Worm (Caenorhabditis elegans) whole organism, mixed stage, embryonic: ENCODE results near the gene rpl-36.
A peak's percentile ranks its signal among the peaks of the same experiment; 100 is the strongest.

Experiments
- M03D4.4 ChIP-seq: sonication (generic microtip); optimal IDR thresholded peaks from 2 replicates; lab custom pipeline; 2017; ENCODE audit warnings: mild to moderate bottlenecking, missing genetic modification characterization, missing compliant biosample characterization
- bed-3 ChIP-seq: fragments of 200-800 bp; sonication (Bioruptor generic); optimal IDR thresholded peaks from 3 replicates; lab custom pipeline; 2018; ENCODE audit warnings: mild to moderate bottlenecking, missing genetic modification characterization, moderate library complexity, missing compliant biosample characterization
- blmp-1 ChIP-seq: fragments of 150-350 bp; optimal IDR thresholded peaks from 2 replicates; lab custom pipeline; 2014; ENCODE audit warnings: missing biosample characterization, missing genetic modification characterization
- ceh-39 ChIP-seq: fragments of 150-350 bp; optimal IDR thresholded peaks from 2 replicates; lab custom pipeline; 2014; ENCODE audit warnings: missing biosample characterization, missing genetic modification characterization
- ceh-43 ChIP-seq: fragments of 200-800 bp; sonication (Bioruptor generic); optimal IDR thresholded peaks from 2 replicates; lab custom pipeline; 2018; ENCODE audit warnings: mild to moderate bottlenecking, missing genetic modification characterization, moderate library complexity, missing compliant biosample characterization
- ceh-83 ChIP-seq: fragments of 200-800 bp; sonication (Bioruptor generic); optimal IDR thresholded peaks from 2 replicates; lab custom pipeline; 2018; ENCODE audit warnings: mild to moderate bottlenecking, missing genetic modification characterization, missing compliant biosample characterization
- ces-1 ChIP-seq: fragments of 150-350 bp; optimal IDR thresholded peaks from 2 replicates; lab custom pipeline; 2014; ENCODE audit warnings: missing biosample characterization, missing genetic modification reagents, missing genetic modification characterization
- cnd-1 ChIP-seq: fragments of 200-800 bp; sonication (Bioruptor generic); optimal IDR thresholded peaks from 2 replicates; lab custom pipeline; 2018; ENCODE audit warnings: mild to moderate bottlenecking, missing genetic modification characterization, missing compliant biosample characterization
- drap-1 ChIP-seq: fragments of 200-800 bp; sonication (Bioruptor generic); optimal IDR thresholded peaks from 3 replicates; lab custom pipeline; 2018; ENCODE audit warnings: mild to moderate bottlenecking, missing genetic modification characterization, missing compliant biosample characterization
- elt-1 ChIP-seq: sonication (generic microtip); optimal IDR thresholded peaks from 2 replicates; lab custom pipeline; 2017; ENCODE audit warnings: missing genetic modification characterization, mild to moderate bottlenecking, missing compliant biosample characterization, antibody characterized with exemption, moderate library complexity, borderline replicate concordance; ENCODE audit not compliant: insufficient read depth
- elt-3 ChIP-seq: fragments of 150-350 bp; optimal IDR thresholded peaks from 2 replicates; lab custom pipeline; 2014; ENCODE audit warnings: missing biosample characterization, missing genetic modification characterization
- flh-1 ChIP-seq: fragments of 200-800 bp; sonication (Bioruptor generic); optimal IDR thresholded peaks from 2 replicates; lab custom pipeline; 2018; ENCODE audit warnings: mild to moderate bottlenecking, missing genetic modification characterization, moderate library complexity, missing compliant biosample characterization
- ham-2 ChIP-seq: fragments of 200-800 bp; sonication (Bioruptor generic); optimal IDR thresholded peaks from 2 replicates; lab custom pipeline; 2018; ENCODE audit warnings: mild to moderate bottlenecking, missing genetic modification characterization, missing compliant biosample characterization
- hlh-1 ChIP-seq: fragments of 150-350 bp; optimal IDR thresholded peaks from 2 replicates; lab custom pipeline; 2014; ENCODE audit warnings: missing biosample characterization, missing genetic modification reagents, missing genetic modification characterization
- lin-13 ChIP-seq: fragments of 150-350 bp; optimal IDR thresholded peaks from 2 replicates; lab custom pipeline; 2014; ENCODE audit warnings: missing biosample characterization, missing genetic modification characterization
- lin-32 ChIP-seq: fragments of 200-800 bp; sonication (Bioruptor generic); optimal IDR thresholded peaks from 2 replicates; lab custom pipeline; 2018; ENCODE audit warnings: mild to moderate bottlenecking, missing genetic modification characterization, missing compliant biosample characterization
- lsy-2 ChIP-seq: fragments of 150-350 bp; optimal IDR thresholded peaks from 2 replicates; lab custom pipeline; 2014; ENCODE audit warnings: missing biosample characterization, missing genetic modification characterization
- mab-5 ChIP-seq: fragments of 150-350 bp; optimal IDR thresholded peaks from 2 replicates; lab custom pipeline; 2014; ENCODE audit warnings: missing biosample characterization, missing genetic modification characterization
- mep-1 ChIP-seq: fragments of 150-350 bp; optimal IDR thresholded peaks from 2 replicates; lab custom pipeline; 2017; ENCODE audit warnings: missing biosample characterization, missing genetic modification reagents, missing genetic modification characterization, inconsistent platforms
- mls-2 ChIP-seq: sonication (generic microtip); optimal IDR thresholded peaks from 2 replicates; lab custom pipeline; 2016; ENCODE audit warnings: mild to moderate bottlenecking, missing genetic modification characterization, moderate library complexity, missing compliant biosample characterization
- nhr-12 ChIP-seq: fragments of 150-350 bp; optimal IDR thresholded peaks from 2 replicates; lab custom pipeline; 2014; ENCODE audit warnings: missing biosample characterization, missing genetic modification characterization
- nhr-2 ChIP-seq: fragments of 150-350 bp; optimal IDR thresholded peaks from 2 replicates; lab custom pipeline; 2014; ENCODE audit warnings: missing biosample characterization, missing genetic modification characterization
- nhr-237 ChIP-seq: fragments of 150-350 bp; optimal IDR thresholded peaks from 2 replicates; lab custom pipeline; 2014; ENCODE audit warnings: missing biosample characterization, missing genetic modification characterization
- nhr-28 ChIP-seq: fragments of 150-350 bp; optimal IDR thresholded peaks from 2 replicates; lab custom pipeline; 2014; ENCODE audit warnings: missing biosample characterization, missing genetic modification characterization
- nhr-76 ChIP-seq: sonication (generic microtip); optimal IDR thresholded peaks from 2 replicates; lab custom pipeline; 2017; ENCODE audit warnings: missing biosample characterization, missing genetic modification characterization
- pha-4 ChIP-seq: fragments of 150-350 bp; optimal IDR thresholded peaks from 2 replicates; lab custom pipeline; 2018; ENCODE audit warnings: missing biosample characterization, missing genetic modification reagents, missing genetic modification characterization
- sem-2 ChIP-seq: fragments of 200-800 bp; sonication (Bioruptor generic); optimal IDR thresholded peaks from 2 replicates; lab custom pipeline; 2018; ENCODE audit warnings: mild to moderate bottlenecking, missing genetic modification characterization, missing compliant biosample characterization
- snpc-4 ChIP-seq: fragments of 150-350 bp; optimal IDR thresholded peaks from 2 replicates; lab custom pipeline; 2014; ENCODE audit warnings: missing biosample characterization, missing genetic modification characterization
- sptf-1 ChIP-seq: sonication (generic microtip); optimal IDR thresholded peaks from 2 replicates; lab custom pipeline; 2017; ENCODE audit warnings: mild to moderate bottlenecking, missing genetic modification characterization, moderate library complexity, missing compliant biosample characterization
- tbx-8 ChIP-seq: fragments of 200-800 bp; sonication (Bioruptor generic); optimal IDR thresholded peaks from 2 replicates; lab custom pipeline; 2018; ENCODE audit warnings: mild to moderate bottlenecking, missing genetic modification characterization, moderate library complexity, missing compliant biosample characterization
- unc-120 ChIP-seq: sonication (generic microtip); optimal IDR thresholded peaks from 2 replicates; lab custom pipeline; 2017; ENCODE audit warnings: missing genetic modification characterization, missing compliant biosample characterization; ENCODE audit not compliant: poor library complexity, severe bottlenecking
- unc-39 ChIP-seq: fragments of 150-350 bp; optimal IDR thresholded peaks from 2 replicates; lab custom pipeline; 2014; ENCODE audit warnings: missing biosample characterization, missing genetic modification characterization
- unc-62 ChIP-seq: fragments of 150-350 bp; optimal IDR thresholded peaks from 2 replicates; lab custom pipeline; 2014; ENCODE audit warnings: missing biosample characterization, missing genetic modification reagents, missing genetic modification characterization
- zip-8 ChIP-seq: fragments of 150-350 bp; optimal IDR thresholded peaks from 2 replicates; lab custom pipeline; 2014; ENCODE audit warnings: missing biosample characterization, missing genetic modification characterization
- ztf-11 ChIP-seq: fragments of 150-350 bp; optimal IDR thresholded peaks from 2 replicates; lab custom pipeline; 2014; ENCODE audit warnings: missing biosample characterization, missing genetic modification characterization

The rpl-36 gene

DNA sequence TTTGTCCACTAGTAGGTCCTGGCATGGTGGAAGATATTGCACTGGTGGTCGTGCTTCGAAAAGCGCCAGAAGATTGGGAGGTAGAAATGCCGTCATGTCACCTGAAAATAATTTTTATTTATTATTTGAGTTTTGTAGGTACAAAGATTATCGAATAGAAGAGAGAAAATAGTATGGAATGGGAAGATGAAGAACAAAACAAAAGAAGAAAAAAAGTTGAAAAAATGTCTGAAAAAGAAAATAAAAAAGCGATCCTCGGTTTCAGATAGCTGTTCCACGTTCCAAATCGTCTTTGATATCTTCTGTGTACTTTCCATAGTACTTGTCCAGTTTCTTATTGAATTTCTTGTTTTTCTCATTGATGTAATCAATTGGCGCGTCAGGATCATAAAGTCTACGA is 19.0 kb upstream of the rpl-36 start, which contains the start of gene rnp-7:
rnp-7 (minus strand) TSS at position 101 of the 400 bp plus-strand sequence.
- TF ChIP-seq ceh-39 (tag; lab: Kevin White, UChicago) (no peak), snpc-4 (tag; lab: Kevin White, UChicago) (no peak), pha-4 (no peak), mls-2 (tag; lab: Kevin White, UChicago) (no peak), hlh-1 (tag; lab: Kevin White, UChicago) (no peak), lsy-2 (tag; lab: Kevin White, UChicago) (no peak), flh-1 (GFP tag; lab: Kevin White, UChicago) (no peak), zip-8 (tag; lab: Kevin White, UChicago) (no peak), nhr-2 (tag; lab: Kevin White, UChicago) (no peak), nhr-12 (tag; lab: Kevin White, UChicago) (no peak), M03D4.4 (tag; lab: Kevin White, UChicago) (no peak), drap-1 (GFP tag; lab: Kevin White, UChicago) (no peak), tbx-8 (no peak), nhr-237 (no peak), sem-2 (GFP tag; lab: Kevin White, UChicago) (no peak), cnd-1 (tag; lab: Kevin White, UChicago) (no peak), nhr-28 (no peak), ham-2 (GFP tag; lab: Kevin White, UChicago) (no peak)

ce11 chrIII:7162065-7162762 is 17.8 kb upstream of the rpl-36 start, which contains the start of the genes syf-2 and K04G7.1:
syf-2 (minus strand) TSS chrIII:7162115.
K04G7.1 (plus strand) TSS chrIII:7162712.
- TF ChIP-seq drap-1 (GFP tag; lab: Kevin White, UChicago) (peak; percentile 42), sptf-1 (tag; lab: Kevin White, UChicago) (peak; percentile 78), elt-3 (tag; lab: Kevin White, UChicago) (no peak), tbx-8 (no peak), ztf-11 (tag; lab: Kevin White, UChicago) (no peak), unc-120 (tag; lab: Kevin White, UChicago) (peak; percentile 53), nhr-28 (no peak), nhr-2 (tag; lab: Kevin White, UChicago) (peak; percentile 42), mep-1 (peak; percentile 98), ces-1 (GFP tag; lab: Kevin White, UChicago) (peak; percentile 80), unc-62 (GFP tag; lab: Kevin White, UChicago) (peak; percentile 70), mls-2 (tag; lab: Kevin White, UChicago) (peak; percentile 9), snpc-4 (tag; lab: Kevin White, UChicago) (no peak), ham-2 (GFP tag; lab: Kevin White, UChicago) (no peak), cnd-1 (tag; lab: Kevin White, UChicago) (no peak), hlh-1 (tag; lab: Kevin White, UChicago) (peak; percentile 69), flh-1 (GFP tag; lab: Kevin White, UChicago) (no peak), lin-13 (tag; lab: Kevin White, UChicago) (peak; percentile 96), nhr-237 (peak; percentile 88), ceh-39 (tag; lab: Kevin White, UChicago) (peak; percentile 87), nhr-12 (tag; lab: Kevin White, UChicago) (no peak), ceh-43 (peak; percentile 3), bed-3 (GFP tag; lab: Kevin White, UChicago) (no peak), ceh-83 (GFP tag; lab: Kevin White, UChicago) (no peak), zip-8 (tag; lab: Kevin White, UChicago) (no peak), lsy-2 (tag; lab: Kevin White, UChicago) (peak; percentile 89), pha-4 (peak; percentile 85), blmp-1 (tag; lab: Kevin White, UChicago) (no peak), mab-5 (tag; lab: Kevin White, UChicago) (no peak), sem-2 (GFP tag; lab: Kevin White, UChicago) (no peak), elt-1 (tag; lab: Kevin White, UChicago) (no peak), lin-32 (GFP tag; lab: Kevin White, UChicago) (no peak), unc-39 (no peak), M03D4.4 (tag; lab: Kevin White, UChicago) (no peak), nhr-76 (tag; lab: Kevin White, UChicago) (no peak)
